Worm (Caenorhabditis elegans) whole organism, mixed stage, embryonic: ENCODE measurements around the gene B0432.7.

ENCODE experiments used
- bed-3 ChIP-seq: fragments of 200-800 bp; sonication (Bioruptor generic); optimal IDR thresholded peaks from 3 replicates; lab custom pipeline; 2018; ENCODE audit warnings: mild to moderate bottlenecking, missing genetic modification characterization, moderate library complexity, missing compliant biosample characterization
- ces-1 ChIP-seq: fragments of 150-350 bp; optimal IDR thresholded peaks from 2 replicates; lab custom pipeline; 2014; ENCODE audit warnings: missing biosample characterization, missing genetic modification reagents, missing genetic modification characterization
- mep-1 ChIP-seq: fragments of 150-350 bp; optimal IDR thresholded peaks from 2 replicates; lab custom pipeline; 2017; ENCODE audit warnings: missing biosample characterization, missing genetic modification reagents, missing genetic modification characterization, inconsistent platforms
- mls-2 ChIP-seq: sonication (generic microtip); optimal IDR thresholded peaks from 2 replicates; lab custom pipeline; 2016; ENCODE audit warnings: mild to moderate bottlenecking, missing genetic modification characterization, moderate library complexity, missing compliant biosample characterization
- nhr-12 ChIP-seq: fragments of 150-350 bp; optimal IDR thresholded peaks from 2 replicates; lab custom pipeline; 2014; ENCODE audit warnings: missing biosample characterization, missing genetic modification characterization
- nhr-237 ChIP-seq: fragments of 150-350 bp; optimal IDR thresholded peaks from 2 replicates; lab custom pipeline; 2014; ENCODE audit warnings: missing biosample characterization, missing genetic modification characterization
- nhr-28 ChIP-seq: fragments of 150-350 bp; optimal IDR thresholded peaks from 2 replicates; lab custom pipeline; 2014; ENCODE audit warnings: missing biosample characterization, missing genetic modification characterization
- ztf-11 ChIP-seq: fragments of 150-350 bp; optimal IDR thresholded peaks from 2 replicates; lab custom pipeline; 2014; ENCODE audit warnings: missing biosample characterization, missing genetic modification characterization

DNA sequence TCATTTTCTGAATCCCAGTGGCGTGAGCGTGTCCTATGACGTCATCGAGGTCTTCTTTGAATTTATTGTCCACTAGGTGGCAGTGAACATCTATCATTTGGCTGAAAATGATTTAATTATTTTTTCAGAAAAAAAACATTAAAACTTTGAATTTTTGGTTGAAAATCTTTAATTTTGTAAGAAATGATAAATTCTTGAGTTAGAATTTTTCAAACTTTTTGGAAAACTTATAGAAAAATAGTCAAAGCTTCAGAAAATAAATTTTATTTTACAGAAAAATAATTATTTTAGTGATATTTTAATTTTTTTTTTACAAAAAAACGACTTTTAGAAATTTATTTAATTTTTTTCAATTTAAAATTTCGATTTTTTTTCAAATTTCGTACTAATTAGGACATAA, 4.9 kb upstream of the B0432.7 start, which contains the start of gene B0432.8:
- TF ChIP-seq nhr-237 (tag; lab: Kevin White, UChicago) = no peak
- no peak for TF ChIP-seq ztf-11 (tag; lab: Kevin White, UChicago)
- no peak for TF ChIP-seq nhr-28
- TF ChIP-seq nhr-12 (tag; lab: Kevin White, UChicago) = no peak
- TF ChIP-seq bed-3 (GFP tag; lab: Kevin White, UChicago) = no peak
- no peak for TF ChIP-seq mls-2 (tag; lab: Kevin White, UChicago)
- no peak for TF ChIP-seq ces-1 (GFP tag; lab: Kevin White, UChicago)
- no peak for TF ChIP-seq mep-1
